Fruit fly (Drosophila melanogaster) whole organism, embryonic: ENCODE data around the gene aux.

ENCODE experiments used
- ATbp ChIP-seq: fragments of 200-800 bp; sonication (Bioruptor generic); optimal IDR thresholded peaks from 2 replicates; lab custom pipeline; 2017; ENCODE audit warnings: missing biosample characterization, mild to moderate bottlenecking, missing genetic modification characterization, missing genetic modification reagents
- Bgb ChIP-seq: fragments of 200-800 bp; sonication (Bioruptor generic); IDR thresholded peaks from 2 replicates; pipeline ENCODE4 v1.3.6; 2022; ENCODE audit warnings: missing biosample characterization, missing genetic modification characterization; ENCODE audit not compliant: partially characterized antibody
- CG10543 ChIP-seq: fragments of 200-800 bp; sonication (Bioruptor generic); optimal IDR thresholded peaks from 3 replicates; lab custom pipeline; 2017; ENCODE audit warnings: missing biosample characterization, mild to moderate bottlenecking, missing genetic modification characterization, moderate library complexity
- CG11247 ChIP-seq: fragments of 200-800 bp; sonication (Bioruptor generic); IDR thresholded peaks from 2 replicates; pipeline ENCODE4 v1.3.6; 2022; ENCODE audit warnings: missing biosample characterization, missing genetic modification characterization
- CG12071 ChIP-seq: fragments of 200-800 bp; sonication (Bioruptor generic); optimal IDR thresholded peaks from 3 replicates; lab custom pipeline; 2018; ENCODE audit warnings: missing biosample characterization, mild to moderate bottlenecking, missing genetic modification characterization
- CG13624 ChIP-seq: fragments of 200-800 bp; sonication (Bioruptor generic); optimal IDR thresholded peaks from 2 replicates; lab custom pipeline; 2016; ENCODE audit warnings: missing biosample characterization, missing genetic modification characterization
- CG14667 ChIP-seq: fragments of 200-800 bp; sonication (Bioruptor generic); IDR thresholded peaks from 2 replicates; pipeline ENCODE4 v1.3.6; 2022; ENCODE audit warnings: missing biosample characterization, missing genetic modification characterization
- CG1647 ChIP-seq: fragments of 200-800 bp; sonication (Bioruptor generic); optimal IDR thresholded peaks from 3 replicates; lab custom pipeline; 2016; ENCODE audit warnings: missing biosample characterization, missing genetic modification characterization
- CG2129 ChIP-seq: fragments of 200-800 bp; sonication (Bioruptor generic); IDR thresholded peaks from 2 replicates; pipeline ENCODE4 v1.3.6; 2022; ENCODE audit warnings: missing biosample characterization, missing genetic modification characterization; ENCODE audit not compliant: partially characterized antibody
- CG2202 ChIP-seq: fragments of 200-800 bp; sonication (Bioruptor generic); optimal IDR thresholded peaks from 2 replicates; lab custom pipeline; 2018; ENCODE audit warnings: missing biosample characterization, mild to moderate bottlenecking, missing genetic modification characterization
- CG31224 ChIP-seq: fragments of 200-800 bp; sonication (Bioruptor generic); IDR thresholded peaks from 2 replicates; pipeline ENCODE4 v1.3.6; 2022; ENCODE audit warnings: missing biosample characterization, missing genetic modification characterization
- CG3407 ChIP-seq: fragments of 200-800 bp; sonication (Bioruptor generic); optimal IDR thresholded peaks from 2 replicates; lab custom pipeline; 2018; ENCODE audit warnings: missing biosample characterization, mild to moderate bottlenecking, missing genetic modification characterization
- CG34376 ChIP-seq: fragments of 200-800 bp; sonication (Bioruptor generic); optimal IDR thresholded peaks from 2 replicates; lab custom pipeline; 2018; ENCODE audit warnings: missing biosample characterization, mild to moderate bottlenecking, missing genetic modification characterization
- CG4854 ChIP-seq: fragments of 200-800 bp; sonication (Bioruptor generic); optimal IDR thresholded peaks from 2 replicates; lab custom pipeline; 2016; ENCODE audit warnings: missing biosample characterization, missing genetic modification characterization, inconsistent platforms
- CG7372 ChIP-seq: fragments of 200-800 bp; sonication (Bioruptor generic); IDR thresholded peaks from 2 replicates; pipeline ENCODE4 v1.3.6; 2022; ENCODE audit warnings: missing biosample characterization, missing genetic modification characterization
- Deaf1 ChIP-seq: fragments of 200-800 bp; optimal IDR thresholded peaks from 3 replicates; lab custom pipeline; 2019; ENCODE audit warnings: missing biosample characterization, mild to moderate bottlenecking, missing genetic modification characterization, moderate library complexity
- Doc3 ChIP-seq: fragments of 200-800 bp; sonication (Bioruptor generic); IDR thresholded peaks from 3 replicates; pipeline ENCODE4 v1.3.6; 2022; ENCODE audit warnings: missing biosample characterization, missing genetic modification characterization; ENCODE audit not compliant: partially characterized antibody
- E2f1 ChIP-seq: fragments of 200-800 bp; sonication (Bioruptor generic); IDR thresholded peaks from 2 replicates; pipeline ENCODE4 v1.3.6; 2022; ENCODE audit warnings: missing biosample characterization, missing genetic modification characterization
- E2f2 ChIP-seq: fragments of 200-800 bp; sonication (Bioruptor generic); IDR thresholded peaks from 2 replicates; pipeline ENCODE4 v1.3.6; 2022; ENCODE audit warnings: missing biosample characterization, missing genetic modification characterization
- HLH4C ChIP-seq: fragments of 200-800 bp; sonication (Bioruptor generic); IDR thresholded peaks from 3 replicates; pipeline ENCODE4 v1.3.6; 2022; ENCODE audit warnings: missing biosample characterization, missing genetic modification characterization; ENCODE audit not compliant: partially characterized antibody
- Hr39 ChIP-seq: fragments of >200 bp; optimal IDR thresholded peaks from 2 replicates; lab custom pipeline; 2017
- Lpt ChIP-seq: fragments of >200 bp; optimal IDR thresholded peaks from 2 replicates; lab custom pipeline; 2018; ENCODE audit warnings: missing biosample characterization, missing genetic modification characterization
- MBD-R2 ChIP-seq: fragments of 200-800 bp; sonication (Bioruptor generic); IDR thresholded peaks from 2 replicates; pipeline ENCODE4 v1.3.6; 2022; ENCODE audit warnings: missing biosample characterization, missing genetic modification characterization
- MESR4 ChIP-seq: fragments of 200-800 bp; sonication (Bioruptor generic); optimal IDR thresholded peaks from 2 replicates; lab custom pipeline; 2018; ENCODE audit warnings: missing biosample characterization, mild to moderate bottlenecking, missing genetic modification characterization, moderate library complexity
- Med ChIP-seq: fragments of 200-800 bp; sonication (Bioruptor generic); peaks from one replicate; lab custom pipeline; 2016; ENCODE audit warnings: missing biosample characterization, missing genetic modification characterization, mild to moderate bottlenecking, inconsistent platforms, moderate library complexity
- NC2β ChIP-seq: fragments of 200-800 bp; sonication (Bioruptor generic); optimal IDR thresholded peaks from 2 replicates; lab custom pipeline; 2016; ENCODE audit warnings: missing biosample characterization, missing genetic modification characterization
- Pdp1 ChIP-seq, 2 experiments: fragments of 200-800 bp; sonication (Bioruptor generic); optimal IDR thresholded peaks; 3 replicates each; lab custom pipeline; 2016; ENCODE audit warnings: missing biosample characterization in 2 of 2, missing genetic modification characterization in 2 of 2, mild to moderate bottlenecking in 1 of 2, moderate library complexity in 1 of 2
- Sox102F ChIP-seq: fragments of 200-800 bp; sonication (Bioruptor generic); optimal IDR thresholded peaks from 2 replicates; lab custom pipeline; 2018; ENCODE audit warnings: missing biosample characterization, mild to moderate bottlenecking, missing genetic modification characterization, moderate library complexity
- Stat92E ChIP-seq, 3 experiments: fragments of >200 bp in 2 of 3; fragments of 200-800 bp in 1 of 3; sonication (Bioruptor generic) in 1 of 3; optimal IDR thresholded peaks; 2 replicates each; lab custom pipeline; 2017 to 2019; ENCODE audit warnings: missing biosample characterization in 3 of 3, missing genetic modification characterization in 3 of 3, mild to moderate bottlenecking in 1 of 3, moderate library complexity in 1 of 3
- chinmo ChIP-seq: fragments of 200-800 bp; sonication (Bioruptor generic); IDR thresholded peaks from 4 replicates; pipeline ENCODE4 v1.3.6; 2022; ENCODE audit warnings: missing biosample characterization, missing genetic modification characterization; ENCODE audit not compliant: partially characterized antibody
- crc ChIP-seq: fragments of 200-800 bp; sonication (Bioruptor generic); optimal IDR thresholded peaks from 2 replicates; lab custom pipeline; 2016; ENCODE audit warnings: missing biosample characterization, missing genetic modification characterization
- dm ChIP-seq: fragments of 200-800 bp; sonication (Bioruptor generic); optimal IDR thresholded peaks from 3 replicates; lab custom pipeline; 2016; ENCODE audit warnings: missing biosample characterization, missing genetic modification characterization
- en ChIP-seq: fragments of 200-800 bp; sonication (Bioruptor generic); optimal IDR thresholded peaks from 2 replicates; lab custom pipeline; 2016; ENCODE audit warnings: missing biosample characterization, missing genetic modification characterization
- kni ChIP-seq: fragments of 200-800 bp; sonication (Bioruptor generic); optimal IDR thresholded peaks from 3 replicates; lab custom pipeline; 2017; ENCODE audit warnings: mild to moderate bottlenecking, missing biosample characterization, missing genetic modification reagents, missing genetic modification characterization
- pzg ChIP-seq: fragments of 200-800 bp; sonication (Bioruptor generic); optimal IDR thresholded peaks from 3 replicates; lab custom pipeline; 2018; ENCODE audit warnings: missing biosample characterization, mild to moderate bottlenecking, missing genetic modification characterization, moderate library complexity
- sim ChIP-seq: fragments of 200-800 bp; sonication (Bioruptor generic); IDR thresholded peaks from 2 replicates; pipeline ENCODE4 v1.3.6; 2022; ENCODE audit warnings: missing biosample characterization, missing genetic modification characterization
- sqz ChIP-seq: fragments of 200-800 bp; sonication (Bioruptor generic); optimal IDR thresholded peaks from 3 replicates; lab custom pipeline; 2018; ENCODE audit warnings: missing biosample characterization, mild to moderate bottlenecking, missing genetic modification characterization
- sug ChIP-seq: fragments of 200-800 bp; optimal IDR thresholded peaks from 2 replicates; lab custom pipeline; 2019; ENCODE audit warnings: missing biosample characterization, mild to moderate bottlenecking, missing genetic modification characterization, moderate library complexity
- wdn ChIP-seq: fragments of 200-800 bp; sonication (Bioruptor generic); IDR thresholded peaks from 2 replicates; pipeline ENCODE4 v1.3.6; 2022; ENCODE audit warnings: missing biosample characterization, missing genetic modification characterization

The aux gene

DNA sequence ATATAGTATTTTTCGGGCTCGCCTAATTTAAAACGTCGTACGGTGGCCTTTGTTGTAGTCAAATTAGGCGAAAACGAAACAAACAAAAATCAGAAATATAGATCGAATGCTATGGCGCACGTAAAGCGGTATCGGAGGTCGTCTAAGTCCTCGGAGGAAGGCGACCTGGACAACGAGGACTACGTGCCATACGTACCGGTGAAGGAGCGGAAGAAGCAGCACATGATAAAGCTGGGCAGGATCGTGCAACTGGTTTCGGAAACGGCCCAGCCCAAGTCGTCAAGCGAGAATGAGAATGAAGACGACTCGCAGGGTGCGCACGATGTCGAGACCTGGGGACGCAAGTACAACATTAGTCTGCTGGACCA, 21.4 kb downstream of the aux start, which contains the start of gene abs (continued):
- TF ChIP-seq CG14667 (GFP tag; lab: Robert Waterston, UW) (no peak), CG11247 (GFP tag; lab: Robert Waterston, UW) (no peak), CG7372 (no peak), E2f2 (0 out of 2 replicates have a peak, but pooled peaks have one; percentile 12), NC2β (GFP tag; lab: Kevin White, UChicago) (no peak), Doc3 (GFP tag; lab: Robert Waterston, UW) (no peak), MBD-R2 (GFP tag; lab: Robert Waterston, UW) (0 out of 2 replicates have a peak, but pooled peaks have one; percentile 33), HLH4C (GFP tag; lab: Robert Waterston, UW) (0 out of 3 replicates have a peak, but pooled peaks have one; percentile 14)

DNA sequence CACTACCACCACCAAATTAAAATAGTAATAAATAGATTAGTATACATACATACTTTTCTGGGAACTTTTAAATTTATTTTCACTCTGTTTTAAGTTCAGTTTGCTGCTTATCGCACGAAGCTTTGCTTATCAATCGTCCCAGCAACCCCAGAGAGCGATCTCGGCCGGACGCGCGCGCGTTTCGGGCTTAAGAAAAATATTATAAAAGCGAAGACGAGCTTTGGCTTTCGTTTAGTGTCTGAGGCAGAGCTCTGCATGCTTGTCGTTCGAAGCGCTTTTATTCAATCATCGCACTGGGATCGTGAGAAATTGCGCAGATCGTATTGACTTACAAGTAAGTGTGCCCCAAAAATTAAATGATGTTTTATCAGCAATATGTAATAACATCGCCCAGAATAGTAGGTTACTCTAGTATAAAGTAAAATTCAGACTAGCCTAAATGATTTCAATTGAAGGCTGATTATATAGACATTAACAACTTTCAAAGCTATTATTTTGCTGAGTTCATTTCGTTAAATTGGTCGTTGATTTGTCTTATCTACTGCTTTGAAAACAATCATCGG, 23.5 kb downstream of the aux start, which contains the start of gene Gel:
Gene Gel (plus strand): TSS at position 227 of the 563 bp plus-strand sequence.
- TF ChIP-seq MESR4 (GFP tag; lab: Kevin White, UChicago) (no peak), CG13624 (GFP tag; lab: Kevin White, UChicago) (peak; percentile 7), pzg (no peak), dm (no peak), Med (GFP tag; lab: Kevin White, UChicago) (peak; percentile 38), CG31224 (no peak), sim (no peak), Bgb (GFP tag; lab: Robert Waterston, UW) (0 out of 2 replicates have a peak, but pooled peaks have one; percentile 18), CG3407 (no peak), E2f1 (no peak), Pdp1 (GFP tag; optimal IDR thresholded peaks at IDR 0.05; lab: Kevin White, UChicago) (peak in 1 of 2 experiments; percentile 48), CG1647 (GFP tag; lab: Kevin White, UChicago) (no peak), CG34376 (GFP tag; lab: Kevin White, UChicago) (peak; percentile 88), CG10543 (GFP tag; lab: Kevin White, UChicago) (peak; percentile 3), CG2129 (GFP tag; lab: Robert Waterston, UW) (no peak), kni (GFP tag; lab: Kevin White, UChicago) (no peak), chinmo (GFP tag; lab: Robert Waterston, UW) (0 out of 4 replicates have a peak, but pooled peaks have one; percentile 28), CG4854 (GFP tag; lab: Kevin White, UChicago) (no peak), wdn (no peak), Lpt (GFP tag; lab: Kevin White, UChicago) (no peak), sqz (no peak), Sox102F (GFP tag; lab: Kevin White, UChicago) (no peak), CG12071 (GFP tag; lab: Kevin White, UChicago) (no peak), Hr39 (lab: Kevin White, UChicago) (peak; percentile 90), en (GFP tag; lab: Kevin White, UChicago) (no peak), crc (GFP tag; lab: Kevin White, UChicago) (no peak), sug (tag; lab: Kevin White, UChicago) (peak; percentile 46), ATbp (GFP tag; lab: Kevin White, UChicago) (no peak), CG2202 (tag; lab: Kevin White, UChicago) (no peak), Stat92E (GFP tag; optimal IDR thresholded peaks at IDR 0.05; lab: Kevin White, UChicago) (no peak), Deaf1 (tag; lab: Kevin White, UChicago) (peak; percentile 65)
